Fruit fly (Drosophila melanogaster) S2 (cell line): ENCODE measurements around the gene CG12885.

Source experiments
- CG8478 ChIP-seq: fragments of >200 bp; optimal IDR thresholded peaks from 2 replicates; lab custom pipeline; 2018
- CTCF ChIP-seq, 2 experiments: fragments of >200 bp; optimal IDR thresholded peaks; 2 replicates each; lab custom pipeline; 2018

CG12885 gene

dm6 chr3R:27553921-27554320 is 33.3 kb downstream of the CG12885 start:
- no peak for TF ChIP-seq CG8478
- no peak for TF ChIP-seq CTCF (optimal IDR thresholded peaks at IDR 0.05; lab: Kevin White, UChicago)

- no peak for TF ChIP-seq CG8478
- no peak for TF ChIP-seq CTCF (optimal IDR thresholded peaks at IDR 0.05; lab: Kevin White, UChicago)
These were observed 34.3 kb downstream of the CG12885 start for dm6 chr3R:27554964-27555363.

- TF ChIP-seq CTCF (optimal IDR thresholded peaks at IDR 0.05; lab: Kevin White, UChicago): no peak
- no peak for TF ChIP-seq CG8478
These were observed 35.2 kb downstream of the CG12885 start for dm6 chr3R:27555853-27556252.

- TF ChIP-seq CTCF (optimal IDR thresholded peaks at IDR 0.05; lab: Kevin White, UChicago) (no peak), CG8478 (no peak)
These were observed 35.8 kb downstream of the CG12885 start for dm6 chr3R:27556466-27556865.

dm6 chr3R:27556972-27557371 is 36.3 kb downstream of the CG12885 start:
- no peak for TF ChIP-seq CG8478
- no peak for TF ChIP-seq CTCF (optimal IDR thresholded peaks at IDR 0.05; lab: Kevin White, UChicago)

dm6 chr3R:27557970-27558659 is 37.4 kb downstream of the CG12885 start:
- TF ChIP-seq CG8478 (no peak), CTCF (optimal IDR thresholded peaks at IDR 0.05; lab: Kevin White, UChicago) (no peak)

dm6 chr3R:27558660-27559319 is 38.1 kb downstream of the CG12885 start, which contains the start of gene Klp98A:
Gene Klp98A (minus strand): TSS chr3R:27559145.
- TF ChIP-seq CTCF (optimal IDR thresholded peaks at IDR 0.05; lab: Kevin White, UChicago): peak; percentile 55 to 56
- no peak for TF ChIP-seq CG8478

dm6 chr3R:27561114-27561513 is 40.4 kb downstream of the CG12885 start, which contains the start of gene CG5646:
Gene CG5646 (minus strand): TSS chr3R:27561319.
- no peak for TF ChIP-seq CTCF (optimal IDR thresholded peaks at IDR 0.05; lab: Kevin White, UChicago)
- no peak for TF ChIP-seq CG8478

- no peak for TF ChIP-seq CTCF (optimal IDR thresholded peaks at IDR 0.05; lab: Kevin White, UChicago)
- TF ChIP-seq CG8478: no peak
These were observed 47.9 kb downstream of the CG12885 start for dm6 chr3R:27568545-27568944.

- TF ChIP-seq CTCF (optimal IDR thresholded peaks at IDR 0.05; lab: Kevin White, UChicago) (no peak), CG8478 (no peak)
These were observed 49.0 kb downstream of the CG12885 start for dm6 chr3R:27569706-27570105.

- TF ChIP-seq CTCF (optimal IDR thresholded peaks at IDR 0.05; lab: Kevin White, UChicago) (no peak), CG8478 (no peak)
These were observed 50.0 kb downstream of the CG12885 start for dm6 chr3R:27570692-27571091.

dm6 chr3R:27579422-27579821 is 58.8 kb downstream of the CG12885 start:
- no peak for TF ChIP-seq CTCF (optimal IDR thresholded peaks at IDR 0.05; lab: Kevin White, UChicago)
- no peak for TF ChIP-seq CG8478

dm6 chr3R:27580274-27581011 is 59.8 kb downstream of the CG12885 start:
- TF ChIP-seq CTCF (optimal IDR thresholded peaks at IDR 0.05; lab: Kevin White, UChicago): no peak
- TF ChIP-seq CG8478: no peak

dm6 chr3R:27581263-27581868 is 60.7 kb downstream of the CG12885 start:
- TF ChIP-seq CTCF (optimal IDR thresholded peaks at IDR 0.05; lab: Kevin White, UChicago) (peak; percentile 45 to 62), CG8478 (no peak)

- no peak for TF ChIP-seq CG8478
- no peak for TF ChIP-seq CTCF (optimal IDR thresholded peaks at IDR 0.05; lab: Kevin White, UChicago)
These were observed 61.3 kb downstream of the CG12885 start, which contains the start of gene wdb for dm6 chr3R:27581890-27582487. Gene wdb (minus strand): TSS chr3R:27582241.
